Worm (Caenorhabditis elegans): ENCODE data around the gene T06E6.15.

ce11 chrV:15425368-15426091 lies 25.9 kb upstream of the T06E6.15 start, which contains the start of gene Y36E3A.2:
- no peak for TF ChIP-seq skn-1 (tag; optimal IDR thresholded peaks at IDR 0.05)
- TF ChIP-seq hmg-11 (tag; optimal IDR thresholded peaks at IDR 0.05): no peak
- no peak for TF ChIP-seq unc-39 (tag; optimal IDR thresholded peaks at IDR 0.05)
- TF ChIP-seq elt-2 (tag; optimal IDR thresholded peaks at IDR 0.05): peak; percentile 70
- no peak for TF ChIP-seq nhr-28 (tag; optimal IDR thresholded peaks at IDR 0.05)
- TF ChIP-seq nhr-12 (tag; optimal IDR thresholded peaks at IDR 0.05): no peak
- no peak for TF ChIP-seq ztf-4 (tag; optimal IDR thresholded peaks at IDR 0.05)
